Fruit fly (Drosophila melanogaster): Measurements from ENCODE around the gene CG11334.

- TF ChIP-seq CG1620 (GFP tag; optimal IDR thresholded peaks at IDR 0.05) (no peak), CG7101 (tag; optimal IDR thresholded peaks at IDR 0.05) (no peak), tj (GFP tag; optimal IDR thresholded peaks at IDR 0.05) (peak; percentile 93), pad (GFP tag; optimal IDR thresholded peaks at IDR 0.05) (no peak), bab1 (GFP tag; optimal IDR thresholded peaks at IDR 0.05) (no peak), Clk (GFP tag; optimal IDR thresholded peaks at IDR 0.05) (no peak), Hr96 (GFP tag; optimal IDR thresholded peaks at IDR 0.05) (no peak), cic (GFP tag; optimal IDR thresholded peaks at IDR 0.05) (no peak), CG7045 (GFP tag; optimal IDR thresholded peaks at IDR 0.05) (no peak), toe (GFP tag; optimal IDR thresholded peaks at IDR 0.05) (no peak), CG12768 (GFP tag; optimal IDR thresholded peaks at IDR 0.05) (no peak)
Measured at dm6 chr3R:31440561-31440960, 22.3 kb downstream of the CG11334 start.
